Worm (Caenorhabditis elegans): ENCODE measurements around the gene C14E2.11.

- TF ChIP-seq ekl-4 (GFP tag; IDR thresholded peaks at IDR 0.05) = no peak
- TF ChIP-seq rec-8 (tag; optimal IDR thresholded peaks at IDR 0.05) = no peak
- TF ChIP-seq ztf-22 (GFP tag; optimal IDR thresholded peaks at IDR 0.05) = no peak
- TF ChIP-seq bed-2 (GFP tag; IDR thresholded peaks at IDR 0.05) = no peak
Measured at ce11 chrX:1852636-1853035, 51.4 kb downstream of the C14E2.11 start, which contains the start of gene ceh-21.

All from whole organism, young adult.